Worm (Caenorhabditis elegans): ENCODE measurements around the gene Y39B6A.25.

ce11 chrV:19050438-19050837 lies 24.2 kb downstream of the Y39B6A.25 start, which contains the start of gene asp-1:
- TF ChIP-seq snpc-4 (GFP tag; optimal IDR thresholded peaks at IDR 0.05) (no peak), snpc-4 (tag; optimal IDR thresholded peaks at IDR 0.05) (no peak), egl-18 (GFP tag; IDR thresholded peaks at IDR 0.05) (no peak), efl-1 (GFP tag; optimal IDR thresholded peaks at IDR 0.05) (no peak), C17E4.6 (GFP tag; IDR thresholded peaks at IDR 0.05) (no peak), hlh-26 (GFP tag; conservative IDR thresholded peaks at IDR 0.05) (no peak), ztf-6 (GFP tag; IDR thresholded peaks at IDR 0.05) (no peak), pha-4 (tag; optimal IDR thresholded peaks at IDR 0.05) (no peak), unc-130 (GFP tag; optimal IDR thresholded peaks at IDR 0.05) (no peak), Y56A3A.18 (GFP tag; IDR thresholded peaks at IDR 0.05) (no peak; the same call in 1 of the 2 replicates), F23B12.7 (tag; optimal IDR thresholded peaks at IDR 0.05; ENCODE audit: insufficient read depth) (no peak), K11D2.4 (GFP tag; IDR thresholded peaks at IDR 0.05) (no peak), F37B4.10 (GFP tag; IDR thresholded peaks at IDR 0.05) (no peak), repo-1 (tag; optimal IDR thresholded peaks at IDR 0.05) (no peak)

All from whole organism, young adult.